Fruit fly (Drosophila melanogaster): ENCODE data around the gene Traf6.

Gene Traf6

DNA sequence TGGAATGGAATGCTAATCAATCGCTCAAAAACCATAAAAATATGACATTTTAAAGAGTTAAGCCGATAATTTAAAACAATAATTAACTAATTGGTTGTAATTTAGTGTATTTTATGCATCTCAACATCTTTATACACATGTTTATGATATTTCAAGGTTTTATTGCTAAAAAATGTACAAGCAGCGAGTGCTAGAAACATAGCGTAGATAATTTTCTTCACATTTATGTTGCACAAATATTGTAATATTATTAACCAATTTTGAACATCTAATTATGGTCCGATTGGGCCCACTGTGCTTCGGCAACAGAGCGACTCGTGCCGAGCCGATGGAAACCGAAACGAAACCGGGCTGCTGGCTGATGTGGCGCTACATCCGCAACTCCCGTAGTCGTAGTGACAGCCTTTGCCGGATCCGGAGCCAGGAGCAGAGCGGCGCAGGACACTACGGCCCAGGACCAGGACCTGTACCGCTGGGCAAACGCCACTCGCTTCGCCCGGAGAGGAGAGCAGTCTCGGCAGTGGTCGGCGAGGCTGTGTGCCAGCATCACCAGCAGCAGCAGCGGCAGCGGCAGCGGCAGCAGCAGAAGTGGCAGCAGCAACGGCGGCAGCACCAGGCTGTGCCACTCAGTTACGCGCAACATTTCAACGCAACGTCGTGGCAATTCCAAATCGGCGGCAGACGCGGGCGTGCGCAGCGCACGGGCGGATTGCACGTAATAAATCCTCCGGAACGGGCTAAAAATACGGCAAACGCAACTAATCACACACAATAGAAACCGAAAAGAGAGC lies 21.2 kb upstream of the Traf6 start, which contains the start of gene sdt (continued):
- TF ChIP-seq Deaf1 (tag; optimal IDR thresholded peaks at IDR 0.05), result peak; percentile 85
- TF ChIP-seq Hmx (GFP tag; optimal IDR thresholded peaks at IDR 0.05), result no peak
- no peak for TF ChIP-seq BtbVII (GFP tag; optimal IDR thresholded peaks at IDR 0.05)
- TF ChIP-seq lilli (GFP tag; optimal IDR thresholded peaks at IDR 0.05), result peak; percentile 10
- no peak for TF ChIP-seq Rx (GFP tag; IDR thresholded peaks at IDR 0.05)
- no peak for TF ChIP-seq Dref (GFP tag; IDR thresholded peaks at IDR 0.05)
- TF ChIP-seq CG11696 (GFP tag; IDR thresholded peaks at IDR 0.05), result no peak
- no peak for TF ChIP-seq onecut (GFP tag; IDR thresholded peaks at IDR 0.05)
- TF ChIP-seq fd96Cb (tag; optimal IDR thresholded peaks at IDR 0.05), result peak; percentile 11
- TF ChIP-seq CG9437 (GFP tag; optimal IDR thresholded peaks at IDR 0.05), result peak; percentile 43
- peak; percentile 36 for TF ChIP-seq Abd-B (GFP tag; optimal IDR thresholded peaks at IDR 0.05)
- no peak for TF ChIP-seq CG10654 (GFP tag; optimal IDR thresholded peaks at IDR 0.05)

DNA sequence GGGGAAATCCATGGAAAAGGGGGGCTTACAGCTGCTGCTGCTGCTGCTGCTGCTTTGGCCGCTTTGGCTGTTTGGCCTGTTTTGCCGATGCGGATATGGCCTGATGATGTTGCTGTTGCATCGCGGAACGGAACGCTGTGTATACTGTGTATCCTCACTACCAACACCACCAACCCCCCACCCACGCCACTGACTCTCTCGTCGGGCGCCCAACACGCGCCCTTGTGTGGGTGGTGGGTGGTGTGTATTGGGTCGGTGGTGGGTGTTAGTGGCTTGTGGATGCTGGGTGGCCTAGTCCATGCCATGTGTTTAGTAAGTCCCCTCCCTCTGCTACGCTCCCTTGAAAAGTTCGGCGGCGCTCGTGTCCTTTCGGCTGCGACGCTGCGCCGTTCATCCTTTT lies 20.6 kb upstream of the Traf6 start:
- TF ChIP-seq insv (GFP tag; optimal IDR thresholded peaks at IDR 0.05) (no peak), Bgb (GFP tag; IDR thresholded peaks at IDR 0.05; ENCODE audit: partially characterized antibody) (peak; percentile 38; the same call in 1 of the 2 replicates), pzg (GFP tag; optimal IDR thresholded peaks at IDR 0.05) (peak; percentile 4), Mrtf (GFP tag; IDR thresholded peaks at IDR 0.05) (no peak), nom (GFP tag; optimal IDR thresholded peaks at IDR 0.05) (no peak), fd102C (GFP tag; optimal IDR thresholded peaks at IDR 0.05) (no peak), CG15479 (GFP tag; optimal IDR thresholded peaks at IDR 0.05) (no peak), CG8765 (GFP tag; IDR thresholded peaks at IDR 0.05) (no peak), pfk (GFP tag; optimal IDR thresholded peaks at IDR 0.05) (peak; percentile 19), Optix (GFP tag; IDR thresholded peaks at IDR 0.05) (0 out of 3 replicates have a peak, but pooled peaks have one; percentile 20), sens (GFP tag) (peak; percentile 7), CG31441 (GFP tag; IDR thresholded peaks at IDR 0.05) (no peak), bcd (GFP tag; optimal IDR thresholded peaks at IDR 0.05) (no peak), onecut (GFP tag; IDR thresholded peaks at IDR 0.05) (no peak), ATbp (GFP tag; optimal IDR thresholded peaks at IDR 0.05) (no peak), CG15269 (tag; optimal IDR thresholded peaks at IDR 0.05) (no peak), Dip2 (GFP tag; IDR thresholded peaks at IDR 0.05) (no peak), pros (GFP tag; optimal IDR thresholded peaks at IDR 0.05) (no peak), CG32532 (GFP tag; IDR thresholded peaks at IDR 0.05) (peak; percentile 20; the same call in 1 of the 2 replicates), lilli (GFP tag; optimal IDR thresholded peaks at IDR 0.05) (no peak), sob (GFP tag; IDR thresholded peaks at IDR 0.05) (0 out of 2 replicates have a peak, but pooled peaks have one; percentile 30), CG12071 (GFP tag; optimal IDR thresholded peaks at IDR 0.05) (peak; percentile 29), CG32767 (GFP tag; IDR thresholded peaks at IDR 0.05) (peak; percentile 41; the same call in 1 of the 2 replicates), slou (GFP tag; optimal IDR thresholded peaks at IDR 0.05) (no peak), en (GFP tag; optimal IDR thresholded peaks at IDR 0.05) (no peak), Sin3A (optimal IDR thresholded peaks at IDR 0.05) (no peak), H2.0 (GFP tag; IDR thresholded peaks at IDR 0.05) (no peak), CG12744 (GFP tag; optimal IDR thresholded peaks at IDR 0.05) (no peak), crol (GFP tag; IDR thresholded peaks at IDR 0.05) (peak; percentile 45; the same call in 1 of the 2 replicates), ci (GFP tag; IDR thresholded peaks at IDR 0.05) (peak; percentile 52; the same call in 2 of the 3 replicates), Sry-β (GFP tag; optimal IDR thresholded peaks at IDR 0.05) (no peak), nerfin-2 (GFP tag; IDR thresholded peaks at IDR 0.05; ENCODE audit: partially characterized antibody) (no peak), CG6813 (GFP tag; optimal IDR thresholded peaks at IDR 0.05) (no peak), crp (GFP tag; optimal IDR thresholded peaks at IDR 0.05) (no peak), CG31388 (GFP tag; optimal IDR thresholded peaks at IDR 0.05) (no peak), CG8388 (GFP tag; optimal IDR thresholded peaks at IDR 0.05) (no peak), HmgD (GFP tag; optimal IDR thresholded peaks at IDR 0.05) (no peak), cad (GFP tag; optimal IDR thresholded peaks at IDR 0.05) (no peak)

Measured in whole organism, embryonic.